Fruit fly (Drosophila melanogaster): ENCODE data around the gene ND-18.

- no peak for TF ChIP-seq CTCF (optimal IDR thresholded peaks at IDR 0.05)
- no peak for TF ChIP-seq CG8478 (optimal IDR thresholded peaks at IDR 0.05)
Measured at dm6 chrX:19453138-19453537, 39.1 kb upstream of the ND-18 start.

Measured in S2 (cell line).